Worm (Caenorhabditis elegans) whole organism, L1 larva: Measurements from ENCODE around the gene srlf-33.

Experiments used
- ama-1 ChIP-seq: fragments of 150-350 bp; optimal IDR thresholded peaks from 2 replicates; lab custom pipeline; 2014
- egl-27 ChIP-seq, 2 experiments: fragments of 150-350 bp in 1 of 2; sonication (generic microtip); optimal IDR thresholded peaks; 3 replicates each; lab custom pipeline; 2017 to 2018; ENCODE audit warnings: missing biosample characterization in 2 of 2, missing genetic modification characterization in 2 of 2, missing genetic modification reagents in 2 of 2
- elt-3 ChIP-seq, 6 experiments: fragments of 150-350 bp in 1 of 6; sonication (generic microtip); optimal IDR thresholded peaks; 2 replicates each; lab custom pipeline; 2017 to 2018; ENCODE audit warnings: missing biosample characterization in 6 of 6, missing genetic modification characterization in 6 of 6, inconsistent platforms in 1 of 6
- hlh-17 ChIP-seq: fragments of 200-800 bp; sonication (Bioruptor generic); optimal IDR thresholded peaks from 2 replicates; lab custom pipeline; 2018; ENCODE audit warnings: missing genetic modification characterization, mild to moderate bottlenecking, missing compliant biosample characterization, moderate library complexity, borderline replicate concordance
- nhr-237 ChIP-seq: fragments of 150-350 bp; optimal IDR thresholded peaks from 2 replicates; lab custom pipeline; 2014; ENCODE audit warnings: missing biosample characterization, missing genetic modification characterization
- nhr-28 ChIP-seq: fragments of 150-350 bp; optimal IDR thresholded peaks from 2 replicates; lab custom pipeline; 2014; ENCODE audit warnings: missing biosample characterization, missing genetic modification characterization
- pqm-1 ChIP-seq: sonication (generic microtip); optimal IDR thresholded peaks from 3 replicates; lab custom pipeline; 2017; ENCODE audit warnings: missing biosample characterization, missing genetic modification characterization
- skn-1 ChIP-seq: fragments of 150-350 bp; optimal IDR thresholded peaks from 2 replicates; lab custom pipeline; 2014; ENCODE audit warnings: missing biosample characterization, missing genetic modification characterization
- snpc-4 ChIP-seq: fragments of 150-350 bp; optimal IDR thresholded peaks from 2 replicates; lab custom pipeline; 2014; ENCODE audit warnings: missing biosample characterization, missing genetic modification characterization
- unc-62 ChIP-seq: fragments of 150-350 bp; optimal IDR thresholded peaks from 2 replicates; lab custom pipeline; 2014; ENCODE audit warnings: missing biosample characterization, missing genetic modification reagents, missing genetic modification characterization
- xbp-1 ChIP-seq: sonication (generic microtip); optimal IDR thresholded peaks from 2 replicates; lab custom pipeline; 2016; ENCODE audit warnings: missing genetic modification characterization, missing compliant biosample characterization
- zag-1 ChIP-seq: fragments of 150-350 bp; optimal IDR thresholded peaks from 2 replicates; lab custom pipeline; 2014; ENCODE audit warnings: missing biosample characterization, missing genetic modification characterization

- TF ChIP-seq nhr-28 (tag; lab: Kevin White, UChicago) = no peak
- no peak for TF ChIP-seq hlh-17
- TF ChIP-seq pqm-1 (tag; lab: Kevin White, UChicago) = no peak
- TF ChIP-seq elt-3 (tag; optimal IDR thresholded peaks at IDR 0.05; lab: Kevin White, UChicago) = peak in 5 of 6 experiments; percentile 15 to 73 (median 30)
- peak; percentile 1 for TF ChIP-seq xbp-1 (tag; lab: Kevin White, UChicago)
- TF ChIP-seq ama-1 (lab: Kevin White, UChicago) = peak; percentile 80
- no peak for TF ChIP-seq zag-1 (tag; lab: Kevin White, UChicago)
- TF ChIP-seq snpc-4 (tag; lab: Kevin White, UChicago) = no peak
- TF ChIP-seq unc-62 (GFP tag; lab: Kevin White, UChicago) = no peak
- no peak for TF ChIP-seq nhr-237 (tag; lab: Kevin White, UChicago)
- no peak for TF ChIP-seq egl-27 (tag; optimal IDR thresholded peaks at IDR 0.05; lab: Kevin White, UChicago)
- TF ChIP-seq skn-1 (tag; lab: Kevin White, UChicago) = no peak
These were observed 30.3 kb upstream of the srlf-33 start for ce11 chrIV:11955592-11955991.
